Fruit fly (Drosophila melanogaster): ENCODE measurements around the gene dikar.

DNA sequence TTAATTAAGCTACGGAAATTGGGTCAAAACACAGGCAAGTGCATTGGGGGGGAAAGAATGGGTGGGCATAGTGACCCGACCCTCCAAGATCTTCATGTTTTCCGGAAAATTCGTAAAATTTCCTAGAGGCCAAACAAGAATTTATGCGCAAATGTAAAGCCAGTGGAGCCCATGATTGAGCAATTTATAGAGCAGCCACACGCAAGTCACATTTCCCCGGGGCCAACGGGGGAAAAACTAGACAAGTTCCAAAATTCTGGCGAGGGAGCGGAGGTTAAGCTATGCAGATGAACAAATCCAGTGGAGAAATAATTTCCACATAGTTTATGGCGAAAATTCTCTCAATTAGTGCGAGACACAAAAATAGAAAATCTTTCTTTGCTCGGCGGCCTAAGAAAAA, 45.6 kb downstream of the dikar start:
- TF ChIP-seq CG12605 (GFP tag; IDR thresholded peaks at IDR 0.05) (no peak), CG8301 (tag; optimal IDR thresholded peaks at IDR 0.05) (no peak), CG32121 (GFP tag; IDR thresholded peaks at IDR 0.05) (no peak), CG10348 (GFP tag; IDR thresholded peaks at IDR 0.05) (no peak), CG9948 (tag; optimal IDR thresholded peaks at IDR 0.05) (no peak), D1 (tag; optimal IDR thresholded peaks at IDR 0.05) (no peak), CG15710 (tag; optimal IDR thresholded peaks at IDR 0.05) (no peak), Pif1B (GFP tag; optimal IDR thresholded peaks at IDR 0.05) (no peak), CG14655 (GFP tag; optimal IDR thresholded peaks at IDR 0.05) (no peak), Pif1A (GFP tag; optimal IDR thresholded peaks at IDR 0.05) (no peak)

Data from whole organism, pupa.